Worm (Caenorhabditis elegans) whole organism, young adult: ENCODE data around the gene EGAP2.2.

Experiments used
- B0019.2 ChIP-seq: fragments of 200-800 bp; sonication (Bioruptor generic); conservative IDR thresholded peaks from 2 replicates; pipeline ENCODE4 v1.3.6; 2022; ENCODE audit warnings: missing genetic modification reagents, missing genetic modification characterization, missing compliant biosample characterization
- B0035.1 ChIP-seq: sonication (generic microtip); optimal IDR thresholded peaks from 2 replicates; lab custom pipeline; 2016; ENCODE audit warnings: missing genetic modification characterization, mild to moderate bottlenecking, missing compliant biosample characterization, missing genotype, missing genetic modification reagents
- C06A6.2 ChIP-seq: fragments of 200-800 bp; sonication (Bioruptor generic); conservative IDR thresholded peaks from 2 replicates; pipeline ENCODE4 v1.3.6; 2022; ENCODE audit warnings: missing genetic modification characterization, missing compliant biosample characterization
- F22D6.2 ChIP-seq: sonication (generic microtip); optimal IDR thresholded peaks from 2 replicates; lab custom pipeline; 2016; ENCODE audit warnings: mild to moderate bottlenecking, missing genetic modification characterization, missing compliant biosample characterization
- F23B12.7 ChIP-seq: sonication (generic microtip); optimal IDR thresholded peaks from 2 replicates; lab custom pipeline; 2017; ENCODE audit warnings: missing genetic modification characterization, mild to moderate bottlenecking, missing compliant biosample characterization, antibody characterized with exemption, moderate library complexity; ENCODE audit not compliant: insufficient read depth
- F33H1.4 ChIP-seq: fragments of 200-800 bp; sonication (Bioruptor generic); IDR thresholded peaks from 2 replicates; pipeline ENCODE4 v1.3.6; 2022; ENCODE audit warnings: missing genetic modification reagents, missing genetic modification characterization, missing compliant biosample characterization
- F52B5.7 ChIP-seq: sonication (generic microtip); optimal IDR thresholded peaks from 2 replicates; lab custom pipeline; 2016; ENCODE audit warnings: mild to moderate bottlenecking, missing genetic modification characterization, missing compliant biosample characterization
- F55B11.4 ChIP-seq: sonication (generic microtip); optimal IDR thresholded peaks from 2 replicates; lab custom pipeline; 2016; ENCODE audit warnings: missing compliant biosample characterization, missing genetic modification characterization, borderline replicate concordance; ENCODE audit not compliant: insufficient read depth
- F57A8.1 ChIP-seq: fragments of 200-800 bp; sonication (Bioruptor generic); optimal IDR thresholded peaks from 2 replicates; lab custom pipeline; 2018; ENCODE audit warnings: mild to moderate bottlenecking, missing genetic modification characterization, moderate library complexity, missing compliant biosample characterization
- F57C9.4 ChIP-seq: sonication (generic microtip); optimal IDR thresholded peaks from 2 replicates; lab custom pipeline; 2017; ENCODE audit warnings: mild to moderate bottlenecking, missing genetic modification characterization, missing compliant biosample characterization
- K11D2.4 ChIP-seq: fragments of 200-800 bp; sonication (Bioruptor generic); IDR thresholded peaks from 2 replicates; pipeline ENCODE4 v1.3.6; 2022; ENCODE audit warnings: missing genetic modification reagents, missing genetic modification characterization, missing compliant biosample characterization
- T26A5.8 ChIP-seq: sonication (generic microtip); optimal IDR thresholded peaks from 2 replicates; lab custom pipeline; 2016; ENCODE audit warnings: missing genetic modification characterization, missing compliant biosample characterization
- Y53G8AR.9 ChIP-seq: fragments of 200-800 bp; sonication (Bioruptor generic); conservative IDR thresholded peaks from 2 replicates; pipeline ENCODE4 v1.3.6; 2022; ENCODE audit warnings: missing genetic modification reagents, missing genetic modification characterization, missing compliant biosample characterization
- akir-1 ChIP-seq: fragments of 200-800 bp; sonication (Bioruptor generic); optimal IDR thresholded peaks from 2 replicates; lab custom pipeline; 2018; ENCODE audit warnings: mild to moderate bottlenecking, missing genetic modification characterization, moderate library complexity, missing compliant biosample characterization
- attf-3 ChIP-seq: fragments of 200-800 bp; sonication (Bioruptor generic); conservative IDR thresholded peaks from 2 replicates; pipeline ENCODE4 v1.3.6; 2022; ENCODE audit warnings: missing genetic modification reagents, missing genetic modification characterization, missing compliant biosample characterization
- attf-5 ChIP-seq: fragments of 200-800 bp; sonication (Bioruptor generic); optimal IDR thresholded peaks from 2 replicates; lab custom pipeline; 2018; ENCODE audit warnings: mild to moderate bottlenecking, missing genetic modification characterization, missing compliant biosample characterization
- cebp-1 ChIP-seq, 2 experiments: fragments of 200-800 bp in 1 of 2; sonication (Bioruptor generic) in 1 of 2; sonication (generic microtip) in 1 of 2; IDR thresholded peaks in 1 of 2; optimal IDR thresholded peaks in 1 of 2; 2 replicates each; pipeline versions ENCODE4 v1.3.6 to Lab custom; 2017 to 2022; ENCODE audit warnings: missing compliant biosample characterization in 2 of 2, missing genetic modification characterization in 2 of 2, mild to moderate bottlenecking in 1 of 2, missing genetic modification reagents in 1 of 2, moderate library complexity in 1 of 2
- ceh-91 ChIP-seq: fragments of 200-800 bp; sonication (Bioruptor generic); IDR thresholded peaks from 2 replicates; pipeline ENCODE4 v1.3.6; 2022; ENCODE audit warnings: missing genetic modification reagents, missing genetic modification characterization, missing compliant biosample characterization
- die-1 ChIP-seq: sonication (generic microtip); optimal IDR thresholded peaks from 2 replicates; lab custom pipeline; 2016; ENCODE audit warnings: missing genotype, mild to moderate bottlenecking, missing genetic modification characterization, missing compliant biosample characterization
- fkh-3 ChIP-seq: sonication (generic microtip); optimal IDR thresholded peaks from 2 replicates; lab custom pipeline; 2016; ENCODE audit warnings: mild to moderate bottlenecking, missing genetic modification characterization, missing compliant biosample characterization
- him-1 ChIP-seq: sonication (generic microtip); optimal IDR thresholded peaks from 2 replicates; lab custom pipeline; 2016; ENCODE audit warnings: missing genotype, missing genetic modification reagents, missing genetic modification characterization, missing compliant biosample characterization
- hlh-26 ChIP-seq: fragments of 200-800 bp; sonication (Bioruptor generic); conservative IDR thresholded peaks from 2 replicates; pipeline ENCODE4 v1.3.6; 2022; ENCODE audit warnings: missing genetic modification reagents, missing genetic modification characterization, missing compliant biosample characterization
- hmg-1.2 ChIP-seq: fragments of 200-800 bp; sonication (Bioruptor generic); IDR thresholded peaks from 2 replicates; pipeline ENCODE4 v1.3.6; 2022; ENCODE audit warnings: missing genetic modification reagents, missing genetic modification characterization, missing compliant biosample characterization
- hmg-20 ChIP-seq: fragments of 200-800 bp; sonication (Bioruptor generic); IDR thresholded peaks from 2 replicates; pipeline ENCODE4 v1.3.6; 2022; ENCODE audit warnings: missing genetic modification reagents, missing genetic modification characterization, missing compliant biosample characterization
- hrde-1 ChIP-seq: sonication (generic microtip); optimal IDR thresholded peaks from 2 replicates; lab custom pipeline; 2016; ENCODE audit warnings: missing genetic modification characterization, mild to moderate bottlenecking, missing compliant biosample characterization, moderate library complexity, missing genotype, missing genetic modification reagents, borderline replicate concordance
- hsf-1 ChIP-seq: fragments of 200-800 bp; sonication (Bioruptor generic); IDR thresholded peaks from 2 replicates; pipeline ENCODE4 v1.3.6; 2022; ENCODE audit warnings: missing genetic modification reagents, missing genetic modification characterization, missing compliant biosample characterization
- lag-1 ChIP-seq: fragments of 200-800 bp; sonication (Bioruptor generic); IDR thresholded peaks from 2 replicates; pipeline ENCODE4 v1.3.6; 2022; ENCODE audit warnings: missing genetic modification reagents, missing genetic modification characterization, missing compliant biosample characterization
- lin-26 ChIP-seq: fragments of 200-800 bp; sonication (Bioruptor generic); IDR thresholded peaks from 2 replicates; pipeline ENCODE4 v1.3.6; 2022; ENCODE audit warnings: missing genetic modification reagents, missing genetic modification characterization, missing compliant biosample characterization
- lin-35 ChIP-seq, 3 experiments: fragments of 150-350 bp in 2 of 3; sonication (generic microtip) in 1 of 3; optimal IDR thresholded peaks; 2 replicates each; lab custom pipeline; 2014 to 2018; ENCODE audit warnings: missing biosample characterization in 3 of 3, missing genetic modification characterization in 3 of 3, missing genetic modification reagents in 3 of 3
- madf-3 ChIP-seq: fragments of 200-800 bp; sonication (Bioruptor generic); IDR thresholded peaks from 2 replicates; pipeline ENCODE4 v1.3.6; 2022; ENCODE audit warnings: missing genetic modification reagents, missing genetic modification characterization, missing compliant biosample characterization
- madf-6 ChIP-seq: fragments of 200-800 bp; sonication (Bioruptor generic); IDR thresholded peaks from 2 replicates; pipeline ENCODE4 v1.3.6; 2022; ENCODE audit warnings: missing genetic modification reagents, missing genetic modification characterization, missing compliant biosample characterization
- madf-8 ChIP-seq: fragments of 200-800 bp; sonication (Bioruptor generic); conservative IDR thresholded peaks from 2 replicates; pipeline ENCODE4 v1.3.6; 2022; ENCODE audit warnings: missing genetic modification reagents, missing genetic modification characterization, missing compliant biosample characterization
- mel-28 ChIP-seq: sonication (generic microtip); optimal IDR thresholded peaks from 2 replicates; lab custom pipeline; 2016; ENCODE audit warnings: borderline replicate concordance, mild to moderate bottlenecking, missing genetic modification characterization, missing compliant biosample characterization
- mes-4 ChIP-seq: sonication (generic microtip); optimal IDR thresholded peaks from 2 replicates; lab custom pipeline; 2016; ENCODE audit warnings: missing genotype, missing genetic modification characterization, missing compliant biosample characterization
- mxl-1 ChIP-seq: sonication (generic microtip); optimal IDR thresholded peaks from 2 replicates; lab custom pipeline; 2016; ENCODE audit warnings: missing genetic modification characterization, missing compliant biosample characterization
- nfya-1 ChIP-seq: sonication (generic microtip); optimal IDR thresholded peaks from 2 replicates; lab custom pipeline; 2017; ENCODE audit warnings: antibody characterized with exemption, missing compliant biosample characterization, missing genetic modification characterization, borderline replicate concordance; ENCODE audit not compliant: insufficient read depth
- nhr-27 ChIP-seq: fragments of 200-800 bp; sonication (Bioruptor generic); optimal IDR thresholded peaks from 2 replicates; lab custom pipeline; 2018; ENCODE audit warnings: mild to moderate bottlenecking, missing genetic modification characterization, moderate library complexity, missing compliant biosample characterization
- nhr-80 ChIP-seq: sonication (generic microtip); optimal IDR thresholded peaks from 2 replicates; lab custom pipeline; 2016; ENCODE audit warnings: missing genetic modification characterization, missing compliant biosample characterization
- pha-4 ChIP-seq: fragments of 150-350 bp; sonication (generic microtip); optimal IDR thresholded peaks from 2 replicates; lab custom pipeline; 2014; ENCODE audit warnings: missing biosample characterization, missing genetic modification reagents, missing genetic modification characterization
- repo-1 ChIP-seq: sonication (generic microtip); optimal IDR thresholded peaks from 2 replicates; lab custom pipeline; 2017; ENCODE audit warnings: mild to moderate bottlenecking, missing genetic modification characterization, missing compliant biosample characterization
- rpc-1 ChIP-seq, 2 experiments: fragments of 150-350 bp in 1 of 2; sonication (generic microtip) in 1 of 2; optimal IDR thresholded peaks; 2 replicates each; lab custom pipeline; 2014 to 2018; ENCODE audit warnings: missing biosample characterization in 1 of 2, missing genetic modification characterization in 1 of 2, missing genetic modification reagents in 1 of 2, missing genotype in 1 of 2
- sdz-38 ChIP-seq: sonication (generic microtip); optimal IDR thresholded peaks from 2 replicates; lab custom pipeline; 2016; ENCODE audit warnings: missing genotype, missing genetic modification characterization, missing compliant biosample characterization
- sea-2 ChIP-seq: fragments of 200-800 bp; sonication (Bioruptor generic); IDR thresholded peaks from 2 replicates; pipeline ENCODE4 v1.3.6; 2022; ENCODE audit warnings: missing genetic modification characterization, missing compliant biosample characterization
- tbp1 ChIP-seq: fragments of 200-800 bp; sonication (Bioruptor generic); optimal IDR thresholded peaks from 2 replicates; lab custom pipeline; 2018; ENCODE audit warnings: mild to moderate bottlenecking, missing genetic modification characterization, missing compliant biosample characterization
- xnd-1 ChIP-seq: sonication (generic microtip); optimal IDR thresholded peaks from 2 replicates; lab custom pipeline; 2016; ENCODE audit warnings: missing genotype, missing genetic modification reagents, missing genetic modification characterization, missing compliant biosample characterization
- zfh-2 ChIP-seq: fragments of 200-800 bp; sonication (Bioruptor generic); conservative IDR thresholded peaks from 2 replicates; pipeline ENCODE4 v1.3.6; 2022; ENCODE audit warnings: missing genetic modification reagents, missing genetic modification characterization, missing compliant biosample characterization
- ztf-22 ChIP-seq: fragments of 200-800 bp; sonication (Bioruptor generic); optimal IDR thresholded peaks from 2 replicates; lab custom pipeline; 2018; ENCODE audit warnings: mild to moderate bottlenecking, missing genetic modification characterization, moderate library complexity, missing compliant biosample characterization

Gene EGAP2.2

ce11 chrII:5182451-5182850 lies 47.2 kb upstream of the EGAP2.2 start (continued):
- TF ChIP-seq cebp-1 (GFP tag; IDR thresholded peaks at IDR 0.05; lab: Robert Waterston, UW) (no peak), cebp-1 (tag; optimal IDR thresholded peaks at IDR 0.05; lab: Kevin White, UChicago) (peak; percentile 81), B0019.2 (GFP tag; lab: Robert Waterston, UW) (no peak), nhr-80 (peak; percentile 92), madf-8 (GFP tag; lab: Robert Waterston, UW) (no peak), T26A5.8 (tag; lab: Kevin White, UChicago) (no peak), die-1 (tag; lab: Kevin White, UChicago) (no peak), lin-35 (GFP tag; optimal IDR thresholded peaks at IDR 0.05; lab: Kevin White, UChicago) (peak in 1 of 3 experiments; percentile 60), attf-3 (GFP tag; lab: Robert Waterston, UW) (no peak), zfh-2 (GFP tag; lab: Robert Waterston, UW) (peak; percentile 70), ztf-22 (GFP tag; lab: Kevin White, UChicago) (peak; percentile 74), tbp1 (GFP tag; lab: Kevin White, UChicago) (peak; percentile 46), attf-5 (GFP tag; lab: Kevin White, UChicago) (peak; percentile 54), C06A6.2 (GFP tag; lab: Robert Waterston, UW) (peak; percentile 59; the same call in 1 of the 2 replicates), him-1 (no peak), mxl-1 (no peak), nfya-1 (no peak), xnd-1 (tag; lab: Kevin White, UChicago) (no peak), repo-1 (tag; lab: Kevin White, UChicago) (peak; percentile 61), lag-1 (GFP tag; lab: Robert Waterston, UW) (no peak), F23B12.7 (tag; lab: Kevin White, UChicago) (no peak), B0035.1 (no peak), sdz-38 (no peak), nhr-27 (tag; lab: Kevin White, UChicago) (no peak), pha-4 (tag; lab: Kevin White, UChicago) (no peak), F22D6.2 (tag; lab: Kevin White, UChicago) (no peak), rpc-1 (optimal IDR thresholded peaks at IDR 0.05; lab: Kevin White, UChicago) (no peak), rpc-1 (tag; optimal IDR thresholded peaks at IDR 0.05; lab: Kevin White, UChicago) (no peak), akir-1 (GFP tag; lab: Kevin White, UChicago) (no peak), F57C9.4 (tag; lab: Kevin White, UChicago) (no peak), madf-6 (GFP tag; lab: Robert Waterston, UW) (peak; percentile 20; the same call in 1 of the 2 replicates), hlh-26 (GFP tag; lab: Robert Waterston, UW) (no peak), hsf-1 (no peak), F52B5.7 (tag; lab: Kevin White, UChicago) (no peak), fkh-3 (tag; lab: Kevin White, UChicago) (no peak), F33H1.4 (GFP tag; lab: Robert Waterston, UW) (no peak), mel-28 (tag; lab: Kevin White, UChicago) (no peak), ceh-91 (GFP tag; lab: Robert Waterston, UW) (no peak), madf-3 (no peak), F55B11.4 (tag; lab: Kevin White, UChicago) (no peak), sea-2 (GFP tag; lab: Robert Waterston, UW) (no peak), lin-26 (0 out of 2 replicates have a peak, but pooled peaks have one; percentile 24), hmg-1.2 (GFP tag; lab: Robert Waterston, UW) (peak; percentile 74; the same call in 1 of the 2 replicates), hrde-1 (tag; lab: Kevin White, UChicago) (no peak), K11D2.4 (GFP tag; lab: Robert Waterston, UW) (0 out of 2 replicates have a peak, but pooled peaks have one; percentile 50), Y53G8AR.9 (peak; percentile 57; the same call in 1 of the 2 replicates), hmg-20 (no peak), F57A8.1 (no peak), mes-4 (tag; lab: Kevin White, UChicago) (no peak)
